Worm (Caenorhabditis elegans) whole organism, L2 larva: ENCODE results near the gene F26H11.8.

Source experiments
- F13H6.1 ChIP-seq: sonication (generic microtip); optimal IDR thresholded peaks from 2 replicates; lab custom pipeline; 2016; ENCODE audit warnings: missing genetic modification characterization, missing compliant biosample characterization
- R02D3.7 ChIP-seq: fragments of 150-350 bp; optimal IDR thresholded peaks from 2 replicates; lab custom pipeline; 2014; ENCODE audit warnings: missing biosample characterization, missing genetic modification characterization
- ama-1 ChIP-seq: fragments of 150-350 bp; optimal IDR thresholded peaks from 2 replicates; lab custom pipeline; 2018; ENCODE audit warnings: inconsistent platforms
- elt-1 ChIP-seq: fragments of 150-350 bp; optimal IDR thresholded peaks from 2 replicates; lab custom pipeline; 2014; ENCODE audit warnings: missing biosample characterization, missing genetic modification characterization
- elt-3 ChIP-seq: sonication (generic microtip); optimal IDR thresholded peaks from 2 replicates; lab custom pipeline; 2017; ENCODE audit warnings: missing biosample characterization, missing genetic modification characterization
- lin-13 ChIP-seq: fragments of 150-350 bp; optimal IDR thresholded peaks from 2 replicates; lab custom pipeline; 2014; ENCODE audit warnings: missing biosample characterization, missing genetic modification reagents, missing genetic modification characterization
- nhr-10 ChIP-seq: sonication (generic microtip); optimal IDR thresholded peaks from 2 replicates; lab custom pipeline; 2017; ENCODE audit warnings: missing biosample characterization, missing genetic modification characterization
- nhr-25 ChIP-seq: fragments of 150-350 bp; sonication (generic microtip); optimal IDR thresholded peaks from 3 replicates; lab custom pipeline; 2014; ENCODE audit warnings: missing biosample characterization, missing genetic modification characterization
- nhr-77 ChIP-seq: fragments of 150-350 bp; optimal IDR thresholded peaks from 2 replicates; lab custom pipeline; 2014; ENCODE audit warnings: missing biosample characterization, missing genetic modification characterization
- sma-3 ChIP-seq: sonication (generic microtip); optimal IDR thresholded peaks from 2 replicates; lab custom pipeline; 2016; ENCODE audit warnings: missing genetic modification reagents, missing genetic modification characterization, missing compliant biosample characterization
- snpc-4 ChIP-seq: fragments of 150-350 bp; optimal IDR thresholded peaks from 2 replicates; lab custom pipeline; 2014; ENCODE audit warnings: missing biosample characterization, missing genetic modification characterization
- unc-39 ChIP-seq: fragments of 150-350 bp; optimal IDR thresholded peaks from 2 replicates; lab custom pipeline; 2014; ENCODE audit warnings: missing biosample characterization, missing genetic modification characterization
- zag-1 ChIP-seq: fragments of 150-350 bp; optimal IDR thresholded peaks from 2 replicates; lab custom pipeline; 2014; ENCODE audit warnings: missing biosample characterization, missing genetic modification characterization
- ztf-4 ChIP-seq: fragments of 150-350 bp; optimal IDR thresholded peaks from 2 replicates; lab custom pipeline; 2014; ENCODE audit warnings: missing biosample characterization, missing genetic modification characterization

ce11 chrII:14433712-14434352 lies 45.5 kb downstream of the F26H11.8 start:
- TF ChIP-seq snpc-4 (no peak), nhr-77 (tag; lab: Kevin White, UChicago) (no peak), zag-1 (tag; lab: Kevin White, UChicago) (no peak), nhr-10 (tag; lab: Kevin White, UChicago) (no peak), elt-1 (tag; lab: Kevin White, UChicago) (no peak), ama-1 (lab: Kevin White, UChicago) (no peak), unc-39 (tag; lab: Kevin White, UChicago) (no peak), F13H6.1 (no peak), lin-13 (GFP tag; lab: Kevin White, UChicago) (no peak), R02D3.7 (no peak), nhr-25 (tag; lab: Kevin White, UChicago) (no peak), sma-3 (GFP tag; lab: Kevin White, UChicago) (no peak), ztf-4 (tag; lab: Kevin White, UChicago) (no peak), elt-3 (tag; lab: Kevin White, UChicago) (no peak)
